Worm (Caenorhabditis elegans) whole organism, late embryonic: ENCODE measurements around the gene gmap-3.

Source experiments
- F13H6.1 ChIP-seq: sonication (generic microtip); optimal IDR thresholded peaks from 2 replicates; lab custom pipeline; 2016; ENCODE audit warnings: missing genetic modification characterization, missing compliant biosample characterization
- ama-1 ChIP-seq: fragments of 150-350 bp; optimal IDR thresholded peaks from 2 replicates; lab custom pipeline; 2014
- dve-1 ChIP-seq: sonication (generic microtip); optimal IDR thresholded peaks from 2 replicates; lab custom pipeline; 2017; ENCODE audit warnings: antibody characterized with exemption, mild to moderate bottlenecking, missing genetic modification characterization, missing compliant biosample characterization
- pha-4 ChIP-seq: fragments of 150-350 bp; optimal IDR thresholded peaks from 2 replicates; lab custom pipeline; 2018; ENCODE audit warnings: missing biosample characterization, missing genetic modification reagents, missing genetic modification characterization
- sdc-2 ChIP-seq: sonication (generic microtip); optimal IDR thresholded peaks from 2 replicates; lab custom pipeline; 2016; ENCODE audit warnings: missing genotype, missing genetic modification characterization, missing compliant biosample characterization
- sox-4 ChIP-seq: sonication (generic microtip); optimal IDR thresholded peaks from 2 replicates; lab custom pipeline; 2017; ENCODE audit warnings: mild to moderate bottlenecking, missing genetic modification characterization, inconsistent platforms, missing compliant biosample characterization

- no peak for TF ChIP-seq F13H6.1 (tag; lab: Kevin White, UChicago)
- TF ChIP-seq ama-1 (lab: Kevin White, UChicago), result no peak
- TF ChIP-seq pha-4, result no peak
- no peak for TF ChIP-seq sox-4 (tag; lab: Kevin White, UChicago)
- no peak for TF ChIP-seq sdc-2
- TF ChIP-seq dve-1, result no peak
These were observed 42.0 kb upstream of the gmap-3 start for ce11 chrX:12982725-12983124.
